Worm (Caenorhabditis elegans) whole organism, L3 larva: Measurements from ENCODE around the gene R53.8.

Experiments used
- R02D3.7 ChIP-seq: fragments of 150-350 bp; optimal IDR thresholded peaks from 2 replicates; lab custom pipeline; 2014; ENCODE audit warnings: missing biosample characterization, missing genetic modification characterization
- ZK546.5 ChIP-seq: sonication (generic microtip); optimal IDR thresholded peaks from 2 replicates; lab custom pipeline; 2017; ENCODE audit warnings: missing biosample characterization, missing genetic modification characterization
- aly-2 ChIP-seq: fragments of 150-350 bp; optimal IDR thresholded peaks from 2 replicates; lab custom pipeline; 2014; ENCODE audit warnings: missing biosample characterization, missing genetic modification characterization
- ama-1 ChIP-seq: fragments of 150-350 bp; optimal IDR thresholded peaks from 2 replicates; lab custom pipeline; 2018
- ceh-16 ChIP-seq: sonication (generic microtip); optimal IDR thresholded peaks from 2 replicates; lab custom pipeline; 2017; ENCODE audit warnings: missing biosample characterization, missing genetic modification characterization
- ceh-28 ChIP-seq: fragments of 150-350 bp; optimal IDR thresholded peaks from 2 replicates; lab custom pipeline; 2014; ENCODE audit warnings: missing biosample characterization, missing genetic modification reagents, missing genetic modification characterization
- ceh-82 ChIP-seq: fragments of 150-350 bp; optimal IDR thresholded peaks from 2 replicates; lab custom pipeline; 2014; ENCODE audit warnings: missing biosample characterization, missing genetic modification characterization
- ceh-9 ChIP-seq: sonication (generic microtip); optimal IDR thresholded peaks from 2 replicates; lab custom pipeline; 2018; ENCODE audit warnings: missing biosample characterization, missing genetic modification characterization
- daf-12 ChIP-seq: fragments of 150-350 bp; optimal IDR thresholded peaks from 2 replicates; lab custom pipeline; 2014; ENCODE audit warnings: missing biosample characterization, missing genetic modification reagents, missing genetic modification characterization
- egl-27 ChIP-seq: sonication (generic microtip); optimal IDR thresholded peaks from 4 replicates; lab custom pipeline; 2017; ENCODE audit warnings: missing biosample characterization, missing genetic modification reagents, missing genetic modification characterization
- egl-5 ChIP-seq: fragments of 150-350 bp; optimal IDR thresholded peaks from 2 replicates; lab custom pipeline; 2017; ENCODE audit warnings: missing biosample characterization, missing genetic modification reagents, missing genetic modification characterization, inconsistent platforms
- elt-1 ChIP-seq: fragments of 150-350 bp; optimal IDR thresholded peaks from 2 replicates; lab custom pipeline; 2014; ENCODE audit warnings: missing biosample characterization, missing genetic modification characterization
- elt-2 ChIP-seq: sonication (generic microtip); optimal IDR thresholded peaks from 2 replicates; lab custom pipeline; 2016; ENCODE audit warnings: missing genetic modification reagents, mild to moderate bottlenecking, missing genetic modification characterization, missing compliant biosample characterization
- elt-3 ChIP-seq, 3 experiments: fragments of 150-350 bp in 1 of 3; sonication (generic microtip) in 2 of 3; optimal IDR thresholded peaks; 2 replicates in 2 of 3; 4 replicates in 1 of 3; lab custom pipeline; 2014 to 2017; ENCODE audit warnings: missing biosample characterization in 3 of 3, missing genetic modification characterization in 3 of 3
- eor-1 ChIP-seq, 2 experiments: fragments of 150-350 bp; optimal IDR thresholded peaks; 2 replicates each; lab custom pipeline; 2014 to 2018; ENCODE audit warnings: missing biosample characterization in 2 of 2, missing genetic modification characterization in 2 of 2
- fkh-10 ChIP-seq: sonication (generic microtip); optimal IDR thresholded peaks from 2 replicates; lab custom pipeline; 2017; ENCODE audit warnings: missing biosample characterization, missing genetic modification reagents, missing genetic modification characterization
- fkh-2 ChIP-seq: fragments of 150-350 bp; optimal IDR thresholded peaks from 2 replicates; lab custom pipeline; 2014; ENCODE audit warnings: missing biosample characterization, missing genetic modification reagents, missing genetic modification characterization
- fos-1 ChIP-seq: fragments of 150-350 bp; optimal IDR thresholded peaks from 2 replicates; lab custom pipeline; 2014; ENCODE audit warnings: missing biosample characterization, missing genetic modification characterization
- hmg-11 ChIP-seq: sonication (generic microtip); optimal IDR thresholded peaks from 2 replicates; lab custom pipeline; 2016; ENCODE audit warnings: missing genetic modification characterization, missing compliant biosample characterization
- jun-1 ChIP-seq: fragments of 150-350 bp; optimal IDR thresholded peaks from 2 replicates; lab custom pipeline; 2014; ENCODE audit warnings: missing biosample characterization, missing genetic modification reagents, missing genetic modification characterization
- lin-15B ChIP-seq: fragments of 150-350 bp; optimal IDR thresholded peaks from 2 replicates; lab custom pipeline; 2014; ENCODE audit warnings: missing biosample characterization, missing genetic modification characterization
- lin-39 ChIP-seq: fragments of 150-350 bp; optimal IDR thresholded peaks from 2 replicates; lab custom pipeline; 2018; ENCODE audit warnings: missing biosample characterization, missing genetic modification reagents, missing genetic modification characterization
- lsy-12 ChIP-seq: sonication (generic microtip); optimal IDR thresholded peaks from 2 replicates; lab custom pipeline; 2016; ENCODE audit warnings: mild to moderate bottlenecking, missing genetic modification characterization, missing compliant biosample characterization
- mdl-1 ChIP-seq: fragments of 150-350 bp; optimal IDR thresholded peaks from 2 replicates; lab custom pipeline; 2014; ENCODE audit warnings: missing biosample characterization, missing genetic modification characterization
- mml-1 ChIP-seq: fragments of 150-350 bp; sonication (generic microtip); optimal IDR thresholded peaks from 3 replicates; lab custom pipeline; 2014; ENCODE audit warnings: missing biosample characterization, missing genetic modification characterization
- nfya-1 ChIP-seq: sonication (generic microtip); optimal IDR thresholded peaks from 2 replicates; lab custom pipeline; 2017; ENCODE audit warnings: missing genetic modification characterization, mild to moderate bottlenecking, missing compliant biosample characterization, antibody characterized with exemption, moderate library complexity; ENCODE audit not compliant: insufficient read depth
- nhr-11 ChIP-seq: fragments of 150-350 bp; optimal IDR thresholded peaks from 2 replicates; lab custom pipeline; 2014; ENCODE audit warnings: missing biosample characterization, missing genetic modification characterization
- nhr-12 ChIP-seq: fragments of 150-350 bp; optimal IDR thresholded peaks from 2 replicates; lab custom pipeline; 2014; ENCODE audit warnings: missing biosample characterization, missing genetic modification characterization
- nhr-23 ChIP-seq: fragments of 150-350 bp; optimal IDR thresholded peaks from 2 replicates; lab custom pipeline; 2014; ENCODE audit warnings: missing biosample characterization, missing genetic modification reagents, missing genetic modification characterization
- nhr-237 ChIP-seq: fragments of 150-350 bp; optimal IDR thresholded peaks from 2 replicates; lab custom pipeline; 2014; ENCODE audit warnings: missing biosample characterization, missing genetic modification characterization
- nhr-25 ChIP-seq: sonication (generic microtip); optimal IDR thresholded peaks from 2 replicates; lab custom pipeline; 2017; ENCODE audit warnings: missing biosample characterization, missing genetic modification characterization
- nhr-28 ChIP-seq: fragments of 150-350 bp; optimal IDR thresholded peaks from 2 replicates; lab custom pipeline; 2014; ENCODE audit warnings: missing biosample characterization, missing genetic modification characterization
- nhr-43 ChIP-seq: sonication (generic microtip); optimal IDR thresholded peaks from 2 replicates; lab custom pipeline; 2016; ENCODE audit warnings: mild to moderate bottlenecking, missing genetic modification characterization, missing compliant biosample characterization; ENCODE audit not compliant: poor library complexity, severe bottlenecking
- nhr-67 ChIP-seq: fragments of 150-350 bp; optimal IDR thresholded peaks from 2 replicates; lab custom pipeline; 2014; ENCODE audit warnings: missing biosample characterization, missing genetic modification characterization
- nhr-76 ChIP-seq: fragments of 150-350 bp; sonication (generic microtip); optimal IDR thresholded peaks from 5 replicates; lab custom pipeline; 2014; ENCODE audit warnings: missing biosample characterization, missing genetic modification characterization
- nhr-77 ChIP-seq: fragments of 150-350 bp; optimal IDR thresholded peaks from 2 replicates; lab custom pipeline; 2014; ENCODE audit warnings: missing biosample characterization, missing genetic modification characterization
- pha-4 ChIP-seq: fragments of 150-350 bp; optimal IDR thresholded peaks from 2 replicates; lab custom pipeline; 2014; ENCODE audit warnings: missing biosample characterization, missing genetic modification reagents, missing genetic modification characterization
- pqm-1 ChIP-seq: fragments of 150-350 bp; optimal IDR thresholded peaks from 2 replicates; lab custom pipeline; 2017; ENCODE audit warnings: missing biosample characterization, missing genetic modification characterization, inconsistent platforms
- sea-2 ChIP-seq: fragments of 150-350 bp; sonication (generic microtip); optimal IDR thresholded peaks from 4 replicates; lab custom pipeline; 2014; ENCODE audit warnings: missing biosample characterization, missing genetic modification reagents, missing genetic modification characterization
- skn-1 ChIP-seq: fragments of 150-350 bp; optimal IDR thresholded peaks from 2 replicates; lab custom pipeline; 2014; ENCODE audit warnings: missing biosample characterization, missing genetic modification characterization
- snpc-4 ChIP-seq: fragments of 150-350 bp; optimal IDR thresholded peaks from 2 replicates; lab custom pipeline; 2014; ENCODE audit warnings: missing biosample characterization, missing genetic modification characterization
- tbx-2 ChIP-seq: sonication (generic microtip); optimal IDR thresholded peaks from 2 replicates; lab custom pipeline; 2016; ENCODE audit warnings: mild to moderate bottlenecking, missing genetic modification characterization, missing compliant biosample characterization
- unc-39 ChIP-seq: sonication (generic microtip); optimal IDR thresholded peaks from 4 replicates; lab custom pipeline; 2017; ENCODE audit warnings: missing biosample characterization, missing genetic modification characterization
- unc-62 ChIP-seq: fragments of 150-350 bp; sonication (generic microtip); optimal IDR thresholded peaks from 4 replicates; lab custom pipeline; 2014; ENCODE audit warnings: missing biosample characterization, missing genetic modification reagents, missing genetic modification characterization
- zag-1 ChIP-seq: fragments of 150-350 bp; optimal IDR thresholded peaks from 2 replicates; lab custom pipeline; 2014; ENCODE audit warnings: missing biosample characterization, missing genetic modification characterization
- ztf-11 ChIP-seq: fragments of 150-350 bp; optimal IDR thresholded peaks from 2 replicates; lab custom pipeline; 2014; ENCODE audit warnings: missing biosample characterization, missing genetic modification characterization
- ztf-4 ChIP-seq: fragments of 150-350 bp; optimal IDR thresholded peaks from 2 replicates; lab custom pipeline; 2014; ENCODE audit warnings: missing biosample characterization, missing genetic modification characterization

The R53.8 gene

DNA sequence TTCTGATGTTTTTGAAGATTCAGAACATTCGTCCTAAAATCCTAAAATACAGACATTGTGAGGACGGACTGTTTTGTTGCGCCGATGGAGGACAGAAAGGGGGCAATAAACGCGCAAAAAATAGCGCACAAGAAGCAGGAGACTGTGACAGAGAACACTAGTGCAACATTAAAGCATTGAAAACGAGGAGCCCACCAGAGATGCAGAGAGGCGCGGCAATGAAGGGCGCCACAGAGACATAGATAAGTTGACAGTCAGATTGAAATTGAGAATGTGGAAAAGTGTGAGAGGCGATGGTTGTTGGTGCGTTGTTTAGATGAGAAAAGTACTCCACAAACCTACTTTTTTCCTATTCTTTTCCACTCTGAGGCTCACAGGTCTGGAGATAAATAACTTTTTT, 1.5 kb upstream of the R53.8 start, which contains the start of gene aakg-5:
TSS of gene aakg-5 (minus strand) at position 159 of the 400 bp plus-strand sequence.
- TF ChIP-seq nhr-23 (tag; lab: Kevin White, UChicago): peak; percentile 95
- TF ChIP-seq nfya-1: peak; percentile 90
- TF ChIP-seq snpc-4 (tag; lab: Kevin White, UChicago): peak; percentile 17
- TF ChIP-seq nhr-28 (tag; lab: Kevin White, UChicago): no peak
- peak; percentile 82 for TF ChIP-seq elt-1
- peak; percentile 34 for TF ChIP-seq tbx-2
- TF ChIP-seq R02D3.7 (tag; lab: Kevin White, UChicago): peak; percentile 53
- TF ChIP-seq jun-1 (tag; lab: Kevin White, UChicago): peak; percentile 84
- no peak for TF ChIP-seq fkh-2 (tag; lab: Kevin White, UChicago)
- peak; percentile 56 for TF ChIP-seq egl-27 (tag; lab: Kevin White, UChicago)
- peak; percentile 18 for TF ChIP-seq ceh-82
- TF ChIP-seq egl-5 (tag; lab: Kevin White, UChicago): peak; percentile 93
- no peak for TF ChIP-seq lsy-12
- TF ChIP-seq ceh-28 (tag; lab: Kevin White, UChicago): peak; percentile 77
- peak; percentile 96 for TF ChIP-seq pha-4 (tag; lab: Kevin White, UChicago)
- TF ChIP-seq skn-1 (tag; lab: Kevin White, UChicago): peak; percentile 57
- TF ChIP-seq nhr-77: no peak
- no peak for TF ChIP-seq zag-1 (tag; lab: Kevin White, UChicago)
- no peak for TF ChIP-seq ZK546.5
- no peak for TF ChIP-seq mml-1 (tag; lab: Kevin White, UChicago)
- no peak for TF ChIP-seq nhr-12 (tag; lab: Kevin White, UChicago)
- no peak for TF ChIP-seq nhr-76 (tag; lab: Kevin White, UChicago)
- TF ChIP-seq fos-1 (tag; lab: Kevin White, UChicago): no peak
- TF ChIP-seq unc-62: peak; percentile 74
- peak; percentile 63 for TF ChIP-seq lin-15B
- TF ChIP-seq ztf-4 (tag; lab: Kevin White, UChicago): no peak
- TF ChIP-seq ama-1: no peak
- peak; percentile 93 for TF ChIP-seq pqm-1 (tag; lab: Kevin White, UChicago)
- TF ChIP-seq daf-12 (tag; lab: Kevin White, UChicago): no peak
- TF ChIP-seq eor-1 (tag; optimal IDR thresholded peaks at IDR 0.05; lab: Kevin White, UChicago): no peak
- TF ChIP-seq nhr-237 (tag; lab: Kevin White, UChicago): no peak
- TF ChIP-seq sea-2 (GFP tag; lab: Kevin White, UChicago): no peak
- TF ChIP-seq mdl-1 (tag; lab: Kevin White, UChicago): no peak
- TF ChIP-seq elt-3 (tag; optimal IDR thresholded peaks at IDR 0.05; lab: Kevin White, UChicago): peak in 1 of 3 experiments; percentile 21
- no peak for TF ChIP-seq ztf-11 (tag; lab: Kevin White, UChicago)
- TF ChIP-seq unc-39 (tag; lab: Kevin White, UChicago): no peak
- TF ChIP-seq hmg-11: peak; percentile 94
- TF ChIP-seq nhr-25 (tag; lab: Kevin White, UChicago): peak; percentile 89
- TF ChIP-seq nhr-67 (tag; lab: Kevin White, UChicago): no peak
- no peak for TF ChIP-seq ceh-16
- TF ChIP-seq aly-2: no peak
- no peak for TF ChIP-seq nhr-11 (tag; lab: Kevin White, UChicago)
- peak; percentile 87 for TF ChIP-seq elt-2 (tag; lab: Kevin White, UChicago)
- no peak for TF ChIP-seq fkh-10
- peak; percentile 78 for TF ChIP-seq lin-39 (tag; lab: Kevin White, UChicago)
- TF ChIP-seq ceh-9 (tag; lab: Kevin White, UChicago): no peak
- TF ChIP-seq nhr-43 (tag; lab: Kevin White, UChicago): peak; percentile 48
